Worm (Caenorhabditis elegans) whole organism, young adult: Measurements from ENCODE around the gene idi-1.

Experiments
- B0019.2 ChIP-seq: fragments of 200-800 bp; sonication (Bioruptor generic); conservative IDR thresholded peaks from 2 replicates; pipeline ENCODE4 v1.3.6; 2022; ENCODE audit warnings: missing genetic modification reagents, missing genetic modification characterization, missing compliant biosample characterization
- F22D6.2 ChIP-seq: sonication (generic microtip); optimal IDR thresholded peaks from 2 replicates; lab custom pipeline; 2016; ENCODE audit warnings: mild to moderate bottlenecking, missing genetic modification characterization, missing compliant biosample characterization
- F23B12.7 ChIP-seq: sonication (generic microtip); optimal IDR thresholded peaks from 2 replicates; lab custom pipeline; 2017; ENCODE audit warnings: missing genetic modification characterization, mild to moderate bottlenecking, missing compliant biosample characterization, antibody characterized with exemption, moderate library complexity; ENCODE audit not compliant: insufficient read depth
- F37B4.10 ChIP-seq: fragments of 200-800 bp; sonication (Bioruptor generic); IDR thresholded peaks from 2 replicates; pipeline ENCODE4 v1.3.6; 2022; ENCODE audit warnings: missing genetic modification characterization, missing compliant biosample characterization
- F49E8.2 ChIP-seq: sonication (generic microtip); optimal IDR thresholded peaks from 3 replicates; lab custom pipeline; 2017; ENCODE audit warnings: missing genetic modification characterization, mild to moderate bottlenecking, missing compliant biosample characterization, antibody characterized with exemption, moderate library complexity; ENCODE audit not compliant: insufficient read depth
- F57C9.4 ChIP-seq: sonication (generic microtip); optimal IDR thresholded peaks from 2 replicates; lab custom pipeline; 2017; ENCODE audit warnings: mild to moderate bottlenecking, missing genetic modification characterization, missing compliant biosample characterization
- T07F8.4 ChIP-seq: sonication (generic microtip); optimal IDR thresholded peaks from 2 replicates; lab custom pipeline; 2016; ENCODE audit warnings: mild to moderate bottlenecking, missing genetic modification characterization, moderate library complexity, missing compliant biosample characterization
- T26A5.8 ChIP-seq: sonication (generic microtip); optimal IDR thresholded peaks from 2 replicates; lab custom pipeline; 2016; ENCODE audit warnings: missing genetic modification characterization, missing compliant biosample characterization
- Y67H2A.10 ChIP-seq: fragments of 200-800 bp; sonication (Bioruptor generic); conservative IDR thresholded peaks from 2 replicates; pipeline ENCODE4 v1.3.6; 2022; ENCODE audit warnings: missing genetic modification reagents, missing genetic modification characterization, missing compliant biosample characterization
- aptf-2 ChIP-seq: fragments of 200-800 bp; sonication (Bioruptor generic); conservative IDR thresholded peaks from 2 replicates; pipeline ENCODE4 v1.3.6; 2022; ENCODE audit warnings: missing genetic modification reagents, missing genetic modification characterization, missing compliant biosample characterization
- athp-1 ChIP-seq: sonication (generic microtip); optimal IDR thresholded peaks from 2 replicates; lab custom pipeline; 2017; ENCODE audit warnings: mild to moderate bottlenecking, missing genetic modification characterization, missing compliant biosample characterization
- attf-6 ChIP-seq: fragments of 200-800 bp; sonication (Bioruptor generic); IDR thresholded peaks from 2 replicates; pipeline ENCODE4 v1.3.6; 2022; ENCODE audit warnings: missing genetic modification reagents, missing genetic modification characterization, missing compliant biosample characterization
- cebp-2 ChIP-seq: fragments of 200-800 bp; sonication (Bioruptor generic); IDR thresholded peaks from 2 replicates; pipeline ENCODE4 v1.3.6; 2022; ENCODE audit warnings: missing genetic modification characterization, missing compliant biosample characterization
- die-1 ChIP-seq: sonication (generic microtip); optimal IDR thresholded peaks from 2 replicates; lab custom pipeline; 2016; ENCODE audit warnings: missing genotype, mild to moderate bottlenecking, missing genetic modification characterization, missing compliant biosample characterization
- efl-1 ChIP-seq: fragments of 150-350 bp; optimal IDR thresholded peaks from 2 replicates; lab custom pipeline; 2014; ENCODE audit warnings: missing biosample characterization, missing genetic modification reagents, missing genetic modification characterization
- egl-18 ChIP-seq: fragments of 200-800 bp; sonication (Bioruptor generic); IDR thresholded peaks from 2 replicates; pipeline ENCODE4 v1.3.6; 2022; ENCODE audit warnings: missing genetic modification reagents, missing genetic modification characterization, missing compliant biosample characterization
- egl-44 ChIP-seq: fragments of 200-800 bp; sonication (Bioruptor generic); IDR thresholded peaks from 2 replicates; pipeline ENCODE4 v1.3.6; 2022; ENCODE audit warnings: missing genetic modification reagents, missing genetic modification characterization, missing compliant biosample characterization
- him-1 ChIP-seq: sonication (generic microtip); optimal IDR thresholded peaks from 2 replicates; lab custom pipeline; 2016; ENCODE audit warnings: missing genotype, missing genetic modification reagents, missing genetic modification characterization, missing compliant biosample characterization
- hmg-1.2 ChIP-seq: fragments of 200-800 bp; sonication (Bioruptor generic); IDR thresholded peaks from 2 replicates; pipeline ENCODE4 v1.3.6; 2022; ENCODE audit warnings: missing genetic modification reagents, missing genetic modification characterization, missing compliant biosample characterization
- hmg-20 ChIP-seq: fragments of 200-800 bp; sonication (Bioruptor generic); IDR thresholded peaks from 2 replicates; pipeline ENCODE4 v1.3.6; 2022; ENCODE audit warnings: missing genetic modification reagents, missing genetic modification characterization, missing compliant biosample characterization
- let-607 ChIP-seq, 2 experiments: fragments of 200-800 bp in 1 of 2; sonication (Bioruptor generic) in 1 of 2; sonication (generic microtip) in 1 of 2; optimal IDR thresholded peaks; 2 replicates each; lab custom pipeline; 2016 to 2018; ENCODE audit warnings: mild to moderate bottlenecking in 2 of 2, missing compliant biosample characterization in 2 of 2, missing genetic modification characterization in 2 of 2, moderate library complexity in 2 of 2, missing genotype in 1 of 2
- lin-26 ChIP-seq: fragments of 200-800 bp; sonication (Bioruptor generic); IDR thresholded peaks from 2 replicates; pipeline ENCODE4 v1.3.6; 2022; ENCODE audit warnings: missing genetic modification reagents, missing genetic modification characterization, missing compliant biosample characterization
- madf-8 ChIP-seq: fragments of 200-800 bp; sonication (Bioruptor generic); conservative IDR thresholded peaks from 2 replicates; pipeline ENCODE4 v1.3.6; 2022; ENCODE audit warnings: missing genetic modification reagents, missing genetic modification characterization, missing compliant biosample characterization
- mes-4 ChIP-seq: sonication (generic microtip); optimal IDR thresholded peaks from 2 replicates; lab custom pipeline; 2016; ENCODE audit warnings: missing genotype, missing genetic modification characterization, missing compliant biosample characterization
- mxl-1 ChIP-seq: sonication (generic microtip); optimal IDR thresholded peaks from 2 replicates; lab custom pipeline; 2016; ENCODE audit warnings: missing genetic modification characterization, missing compliant biosample characterization
- nfya-1 ChIP-seq: sonication (generic microtip); optimal IDR thresholded peaks from 2 replicates; lab custom pipeline; 2017; ENCODE audit warnings: antibody characterized with exemption, missing compliant biosample characterization, missing genetic modification characterization, borderline replicate concordance; ENCODE audit not compliant: insufficient read depth
- nfyb-1 ChIP-seq: fragments of 200-800 bp; sonication (Bioruptor generic); IDR thresholded peaks from 2 replicates; pipeline ENCODE4 v1.3.6; 2022; ENCODE audit warnings: missing genetic modification reagents, missing genetic modification characterization, missing compliant biosample characterization
- nhr-120 ChIP-seq: fragments of 200-800 bp; sonication (Bioruptor generic); IDR thresholded peaks from 2 replicates; pipeline ENCODE4 v1.3.6; 2022; ENCODE audit warnings: missing genetic modification characterization, missing compliant biosample characterization
- nhr-80 ChIP-seq: sonication (generic microtip); optimal IDR thresholded peaks from 2 replicates; lab custom pipeline; 2016; ENCODE audit warnings: missing genetic modification characterization, missing compliant biosample characterization
- nhr-90 ChIP-seq: sonication (generic microtip); optimal IDR thresholded peaks from 2 replicates; lab custom pipeline; 2016; ENCODE audit warnings: missing genotype, mild to moderate bottlenecking, missing genetic modification characterization, missing compliant biosample characterization
- pbrm-1 ChIP-seq: fragments of 200-800 bp; sonication (Bioruptor generic); IDR thresholded peaks from 2 replicates; pipeline ENCODE4 v1.3.6; 2022; ENCODE audit warnings: missing genetic modification reagents, missing genetic modification characterization, missing compliant biosample characterization
- pha-4 ChIP-seq: fragments of 150-350 bp; sonication (generic microtip); optimal IDR thresholded peaks from 2 replicates; lab custom pipeline; 2014; ENCODE audit warnings: missing biosample characterization, missing genetic modification reagents, missing genetic modification characterization
- sdz-38 ChIP-seq: sonication (generic microtip); optimal IDR thresholded peaks from 2 replicates; lab custom pipeline; 2016; ENCODE audit warnings: missing genotype, missing genetic modification characterization, missing compliant biosample characterization
- snpc-1.1 ChIP-seq: sonication (generic microtip); optimal IDR thresholded peaks from 2 replicates; lab custom pipeline; 2017; ENCODE audit warnings: missing genetic modification characterization, mild to moderate bottlenecking, missing compliant biosample characterization, antibody characterized with exemption, moderate library complexity, missing genotype, missing genetic modification reagents; ENCODE audit not compliant: insufficient read depth
- snpc-3.4 ChIP-seq: sonication (generic microtip); optimal IDR thresholded peaks from 2 replicates; lab custom pipeline; 2017; ENCODE audit warnings: missing genetic modification characterization, mild to moderate bottlenecking, missing compliant biosample characterization, antibody characterized with exemption, moderate library complexity, missing genotype, missing genetic modification reagents
- snpc-4 ChIP-seq, 5 experiments: fragments of 150-350 bp in 1 of 5; sonication (generic microtip) in 4 of 5; optimal IDR thresholded peaks; 2 replicates each; lab custom pipeline; 2014 to 2018; ENCODE audit warnings: missing genetic modification characterization in 5 of 5, missing biosample characterization in 3 of 5, antibody characterized with exemption in 2 of 5, mild to moderate bottlenecking in 2 of 5, missing compliant biosample characterization in 2 of 5, missing genotype in 2 of 5, moderate library complexity in 2 of 5, missing genetic modification reagents in 1 of 5
- somi-1 ChIP-seq: fragments of 200-800 bp; sonication (Bioruptor generic); optimal IDR thresholded peaks from 2 replicates; lab custom pipeline; 2018; ENCODE audit warnings: mild to moderate bottlenecking, missing genetic modification characterization, missing compliant biosample characterization
- unc-62 ChIP-seq: fragments of 150-350 bp; optimal IDR thresholded peaks from 2 replicates; lab custom pipeline; 2014; ENCODE audit warnings: missing biosample characterization, missing genetic modification reagents, missing genetic modification characterization
- zfh-2 ChIP-seq: fragments of 200-800 bp; sonication (Bioruptor generic); conservative IDR thresholded peaks from 2 replicates; pipeline ENCODE4 v1.3.6; 2022; ENCODE audit warnings: missing genetic modification reagents, missing genetic modification characterization, missing compliant biosample characterization
- zim-3 ChIP-seq: sonication (generic microtip); optimal IDR thresholded peaks from 2 replicates; lab custom pipeline; 2017; ENCODE audit warnings: mild to moderate bottlenecking, missing genetic modification characterization, moderate library complexity, missing compliant biosample characterization
- ztf-22 ChIP-seq: fragments of 200-800 bp; sonication (Bioruptor generic); optimal IDR thresholded peaks from 2 replicates; lab custom pipeline; 2018; ENCODE audit warnings: mild to moderate bottlenecking, missing genetic modification characterization, moderate library complexity, missing compliant biosample characterization
- ztf-25 ChIP-seq: fragments of 200-800 bp; sonication (Bioruptor generic); IDR thresholded peaks from 2 replicates; pipeline ENCODE4 v1.3.6; 2022; ENCODE audit warnings: missing genetic modification reagents, missing genetic modification characterization, missing compliant biosample characterization

Gene idi-1

ce11 chrIII:8065101-8065500, 26.4 kb upstream of the idi-1 start:
- no peak for TF ChIP-seq T26A5.8 (tag; lab: Kevin White, UChicago)
- TF ChIP-seq nhr-120 (GFP tag; lab: Robert Waterston, UW) = no peak
- no peak for TF ChIP-seq F57C9.4 (tag; lab: Kevin White, UChicago)
- no peak for TF ChIP-seq mes-4 (tag; lab: Kevin White, UChicago)
- TF ChIP-seq sdz-38 (tag; lab: Kevin White, UChicago) = no peak
- no peak for TF ChIP-seq pbrm-1 (GFP tag; lab: Robert Waterston, UW)
- no peak for TF ChIP-seq cebp-2
- TF ChIP-seq efl-1 = no peak
- TF ChIP-seq unc-62 = no peak
- no peak for TF ChIP-seq egl-18 (GFP tag; lab: Robert Waterston, UW)
- TF ChIP-seq snpc-4 (GFP tag; optimal IDR thresholded peaks at IDR 0.05; lab: Kevin White, UChicago) = no peak
- TF ChIP-seq snpc-4 (tag; optimal IDR thresholded peaks at IDR 0.05; lab: Kevin White, UChicago) = no peak
- no peak for TF ChIP-seq zim-3 (tag; lab: Kevin White, UChicago)
- TF ChIP-seq Y67H2A.10 (GFP tag; lab: Robert Waterston, UW) = no peak
- no peak for TF ChIP-seq nhr-90
- TF ChIP-seq pha-4 (tag; lab: Kevin White, UChicago) = no peak
- no peak for TF ChIP-seq madf-8 (GFP tag; lab: Robert Waterston, UW)
- TF ChIP-seq ztf-25 (GFP tag; lab: Robert Waterston, UW) = no peak
- TF ChIP-seq ztf-22 (GFP tag; lab: Kevin White, UChicago) = no peak
- no peak for TF ChIP-seq nfyb-1 (GFP tag; lab: Robert Waterston, UW)
- TF ChIP-seq, all 124 proteins: peak for 0

- no peak for TF ChIP-seq hmg-20 (GFP tag; lab: Robert Waterston, UW)
- TF ChIP-seq let-607 (tag; optimal IDR thresholded peaks at IDR 0.05; lab: Kevin White, UChicago) = no peak
- TF ChIP-seq mxl-1 (tag; lab: Kevin White, UChicago) = no peak
- TF ChIP-seq zfh-2 (GFP tag; lab: Robert Waterston, UW) = no peak
- no peak for TF ChIP-seq F37B4.10 (GFP tag; lab: Robert Waterston, UW)
- TF ChIP-seq nhr-80 (tag; lab: Kevin White, UChicago) = no peak
- no peak for TF ChIP-seq F22D6.2 (tag; lab: Kevin White, UChicago)
- TF ChIP-seq hmg-1.2 (GFP tag; lab: Robert Waterston, UW) = no peak
Observed at ce11 chrIII:8066989-8067388, 24.5 kb upstream of the idi-1 start, which contains the start of gene pros-1. pros-1 (plus strand) TSS chrIII:8067289.

ce11 chrIII:8067798-8068197, 23.7 kb upstream of the idi-1 start:
- TF ChIP-seq cebp-2 (no peak), athp-1 (no peak), nfya-1 (tag; lab: Kevin White, UChicago) (no peak), T07F8.4 (tag; lab: Kevin White, UChicago) (no peak), egl-44 (GFP tag; lab: Robert Waterston, UW) (no peak), somi-1 (GFP tag; lab: Kevin White, UChicago) (no peak)

ce11 chrIII:8069206-8069605, 22.3 kb upstream of the idi-1 start:
- TF ChIP-seq aptf-2 (no peak), F49E8.2 (tag; lab: Kevin White, UChicago) (peak; percentile 7), lin-26 (GFP tag; lab: Robert Waterston, UW) (peak; percentile 76), attf-6 (no peak), F23B12.7 (tag; lab: Kevin White, UChicago) (peak; percentile 58), B0019.2 (GFP tag; lab: Robert Waterston, UW) (0 out of 2 replicates have a peak, but pooled peaks have one; percentile 14), hmg-1.2 (GFP tag; lab: Robert Waterston, UW) (peak; percentile 39; the same call in 1 of the 2 replicates), nhr-90 (no peak), snpc-3.4 (peak; percentile 76), ztf-25 (GFP tag; lab: Robert Waterston, UW) (no peak), die-1 (tag; lab: Kevin White, UChicago) (peak; percentile 65), snpc-4 (GFP tag; optimal IDR thresholded peaks at IDR 0.05; lab: Kevin White, UChicago) (peak; percentile 56), snpc-4 (tag; optimal IDR thresholded peaks at IDR 0.05; lab: Kevin White, UChicago) (peak in 3 of 4 experiments; percentile 86 to 88 (median 87)), nfyb-1 (GFP tag; lab: Robert Waterston, UW) (0 out of 2 replicates have a peak, but pooled peaks have one; percentile 70), snpc-1.1 (tag; lab: Kevin White, UChicago) (peak; percentile 89), him-1 (tag; lab: Kevin White, UChicago) (peak; percentile 58)
